Fruit fly (Drosophila melanogaster) whole organism: Measurements from ENCODE around the gene CG33262.

Experiments
- Dll ChIP-seq: fragments of >200 bp; optimal IDR thresholded peaks from 2 replicates; lab custom pipeline; 2017
- psq ChIP-seq: fragments of >200 bp; optimal IDR thresholded peaks from 2 replicates; lab custom pipeline; 2017
- usp ChIP-seq: fragments of >200 bp; optimal IDR thresholded peaks from 2 replicates; lab custom pipeline; 2017; ENCODE audit warnings: missing biosample characterization, missing genetic modification characterization, mixed read lengths

- TF ChIP-seq Dll (lab: Kevin White, UChicago) (no peak), usp (GFP tag; lab: Kevin White, UChicago) (no peak), psq (lab: Kevin White, UChicago) (no peak)
These were observed 44.3 kb downstream of the CG33262 start for dm6 chr3L:13180331-13180730.
